Fruit fly (Drosophila melanogaster): ENCODE results near the gene Tssk.

Gene Tssk

DNA sequence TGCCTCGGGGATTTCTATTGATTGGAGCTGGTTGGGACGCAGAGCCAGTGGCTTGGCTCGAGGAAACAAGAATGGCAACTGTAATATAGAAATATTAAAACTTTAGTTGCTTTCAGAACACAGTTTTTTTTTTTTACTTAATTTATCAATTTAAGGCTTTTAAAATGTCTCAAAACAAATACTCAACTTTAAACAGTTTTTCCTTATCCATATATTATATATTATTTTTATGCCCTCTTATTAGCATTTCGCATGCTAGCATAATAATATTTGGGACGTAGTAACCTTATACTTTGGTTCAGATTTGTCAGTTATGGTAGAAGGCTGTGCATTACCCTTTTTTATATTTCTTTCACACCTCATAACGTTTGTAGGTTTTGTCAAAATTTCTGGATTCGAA lies at the start of gene Tssk:
Tssk (plus strand) TSS at position 301 of the 400 bp plus-strand sequence.
- TF ChIP-seq psq (optimal IDR thresholded peaks at IDR 0.05) (no peak), Dll (optimal IDR thresholded peaks at IDR 0.05) (no peak), pan (optimal IDR thresholded peaks at IDR 0.05) (no peak)

DNA sequence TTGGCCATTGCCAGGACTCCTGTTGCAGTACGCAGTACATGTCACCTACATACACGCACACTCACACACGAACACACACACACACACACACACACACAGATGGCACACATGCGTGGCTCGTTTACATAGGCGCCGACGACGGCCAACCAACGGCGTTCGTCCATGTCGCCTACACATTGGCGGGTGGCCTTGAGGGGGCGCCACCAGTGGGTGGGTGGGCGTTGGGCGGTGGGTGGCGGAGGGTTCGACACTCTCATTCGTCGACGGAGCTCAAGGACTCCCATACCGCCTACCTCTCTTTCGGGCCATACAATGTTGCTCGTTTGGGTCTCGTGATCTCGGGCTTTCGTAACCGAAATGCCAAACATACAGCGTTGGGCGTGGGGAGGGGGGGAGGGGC lies 49.7 kb upstream of the Tssk start:
- TF ChIP-seq usp (GFP tag; optimal IDR thresholded peaks at IDR 0.05) (no peak), psq (optimal IDR thresholded peaks at IDR 0.05) (no peak), CG8478 (optimal IDR thresholded peaks at IDR 0.05) (no peak), EcR (GFP tag; optimal IDR thresholded peaks at IDR 0.05) (no peak), pan (optimal IDR thresholded peaks at IDR 0.05) (no peak), Dll (optimal IDR thresholded peaks at IDR 0.05) (no peak)

DNA sequence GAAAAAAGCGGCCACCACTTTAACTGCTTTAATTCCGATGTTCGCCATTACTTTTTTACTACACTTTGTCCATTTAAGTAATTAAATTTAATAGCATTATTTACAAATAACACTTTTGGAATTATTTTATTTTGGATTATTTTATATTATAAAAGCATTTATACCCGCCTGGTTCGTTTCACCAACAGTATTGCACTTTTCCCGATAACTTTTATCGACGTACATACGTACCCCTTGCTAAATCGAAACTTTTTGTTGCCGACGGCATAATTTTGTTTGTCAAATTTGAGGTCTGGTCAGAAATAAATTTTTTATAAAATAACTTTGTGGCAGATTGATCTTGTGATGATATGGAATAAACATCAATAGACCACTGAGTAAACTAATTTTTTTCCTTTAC lies 38.9 kb upstream of the Tssk start, which contains the start of gene CG7691:
CG7691 (plus strand) TSS at position 301 of the 400 bp plus-strand sequence.
- no peak for TF ChIP-seq EcR (GFP tag; optimal IDR thresholded peaks at IDR 0.05)
- TF ChIP-seq CG8478 (optimal IDR thresholded peaks at IDR 0.05): no peak
- TF ChIP-seq psq (optimal IDR thresholded peaks at IDR 0.05): no peak
- no peak for TF ChIP-seq Dll (optimal IDR thresholded peaks at IDR 0.05)
- no peak for TF ChIP-seq usp (GFP tag; optimal IDR thresholded peaks at IDR 0.05)
- no peak for TF ChIP-seq pan (optimal IDR thresholded peaks at IDR 0.05)

DNA sequence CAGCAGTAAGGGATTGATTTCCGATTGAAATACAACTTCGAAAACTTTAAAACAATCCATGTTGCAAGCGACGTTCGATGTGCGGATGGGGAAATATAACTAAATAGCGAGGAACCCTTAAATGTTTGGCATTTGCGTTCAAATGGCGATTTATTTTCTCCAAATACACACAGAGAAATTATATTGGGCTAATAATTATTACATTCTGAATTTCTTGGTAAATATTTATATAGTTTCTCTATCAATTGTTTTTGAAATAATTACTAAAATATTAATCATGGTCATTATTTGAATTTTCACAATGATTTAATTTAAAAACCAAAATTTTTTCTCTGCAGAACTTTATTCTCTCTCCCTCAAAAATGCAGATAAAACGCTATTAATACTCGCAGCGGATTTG lies 33.4 kb upstream of the Tssk start, which contains the start of the genes CG43210 and hemo:
CG43210 (minus strand) TSS at position 101 of the 400 bp plus-strand sequence.
hemo (minus strand) TSS at position 101 of the 400 bp plus-strand sequence.
- TF ChIP-seq CG8478 (optimal IDR thresholded peaks at IDR 0.05) (no peak), psq (optimal IDR thresholded peaks at IDR 0.05) (no peak), Dll (optimal IDR thresholded peaks at IDR 0.05) (no peak), usp (GFP tag; optimal IDR thresholded peaks at IDR 0.05) (no peak), EcR (GFP tag; optimal IDR thresholded peaks at IDR 0.05) (no peak), pan (optimal IDR thresholded peaks at IDR 0.05) (no peak)

DNA sequence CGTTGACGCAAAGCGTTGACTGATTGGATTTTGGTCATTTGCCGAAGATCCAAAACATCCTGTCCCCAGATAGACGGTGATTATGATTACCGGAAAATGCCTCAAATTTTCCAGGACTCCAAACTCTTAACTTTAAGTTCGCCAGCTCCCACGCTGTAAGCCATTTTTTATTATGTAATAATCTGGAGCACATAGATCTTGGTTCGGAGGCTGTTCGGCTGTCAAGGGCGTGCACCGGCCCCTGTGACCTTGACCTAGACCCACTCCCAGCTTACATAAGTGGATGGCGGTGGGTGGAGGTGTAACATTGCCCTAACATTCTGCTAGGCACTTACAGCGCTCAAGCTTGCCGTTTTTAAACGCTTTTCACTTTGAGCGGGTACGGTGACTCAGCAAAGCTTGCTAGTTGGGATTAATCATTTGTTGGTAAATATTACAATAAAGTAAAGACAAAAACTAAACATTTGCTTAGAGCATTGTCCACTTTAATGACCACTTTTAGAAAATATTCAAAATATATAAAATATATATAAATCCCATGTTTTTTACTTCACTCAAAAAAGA lies 26.2 kb upstream of the Tssk start:
- TF ChIP-seq usp (GFP tag; optimal IDR thresholded peaks at IDR 0.05): no peak
- TF ChIP-seq Dll (optimal IDR thresholded peaks at IDR 0.05): no peak
- no peak for TF ChIP-seq pan (optimal IDR thresholded peaks at IDR 0.05)

DNA sequence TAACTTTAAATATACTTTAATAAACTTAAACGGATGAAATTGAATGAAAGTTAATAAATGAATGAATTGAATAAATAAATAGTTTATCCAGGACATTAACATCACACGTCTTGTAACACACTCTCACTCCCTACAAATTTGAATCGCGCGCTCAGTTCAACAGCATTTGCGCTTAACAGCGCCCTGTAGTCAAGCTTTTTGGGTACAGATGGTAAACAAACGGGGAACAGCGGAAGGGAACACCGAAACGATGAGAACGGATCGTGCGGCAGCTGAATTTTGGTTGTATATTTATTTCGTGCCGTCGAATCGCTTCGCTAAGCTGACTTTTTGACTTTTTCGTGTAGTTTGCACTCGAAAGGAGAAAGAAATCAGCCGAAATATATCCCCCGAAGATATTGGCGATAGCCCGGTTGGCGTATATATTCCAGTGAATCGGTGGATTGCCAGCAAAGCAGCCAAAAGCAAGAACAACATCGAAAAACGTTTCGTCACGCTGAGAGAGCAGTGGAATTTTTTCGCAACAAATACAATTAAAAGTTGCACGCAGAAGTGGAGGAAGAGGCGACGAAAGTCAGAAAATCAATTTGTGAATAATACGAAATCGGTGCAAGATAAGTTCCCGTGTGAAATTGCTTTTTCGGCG lies 25.5 kb upstream of the Tssk start, which contains the start of the genes CG7694 and fray:
CG7694 (plus strand) TSS at position 247 of the 646 bp plus-strand sequence.
fray (plus strand) TSS at position 247 of the 646 bp plus-strand sequence.
- TF ChIP-seq pan (optimal IDR thresholded peaks at IDR 0.05) (no peak), psq (optimal IDR thresholded peaks at IDR 0.05) (no peak), usp (GFP tag; optimal IDR thresholded peaks at IDR 0.05) (no peak), Dll (optimal IDR thresholded peaks at IDR 0.05) (no peak), CG8478 (optimal IDR thresholded peaks at IDR 0.05) (no peak), EcR (GFP tag; optimal IDR thresholded peaks at IDR 0.05) (no peak)

DNA sequence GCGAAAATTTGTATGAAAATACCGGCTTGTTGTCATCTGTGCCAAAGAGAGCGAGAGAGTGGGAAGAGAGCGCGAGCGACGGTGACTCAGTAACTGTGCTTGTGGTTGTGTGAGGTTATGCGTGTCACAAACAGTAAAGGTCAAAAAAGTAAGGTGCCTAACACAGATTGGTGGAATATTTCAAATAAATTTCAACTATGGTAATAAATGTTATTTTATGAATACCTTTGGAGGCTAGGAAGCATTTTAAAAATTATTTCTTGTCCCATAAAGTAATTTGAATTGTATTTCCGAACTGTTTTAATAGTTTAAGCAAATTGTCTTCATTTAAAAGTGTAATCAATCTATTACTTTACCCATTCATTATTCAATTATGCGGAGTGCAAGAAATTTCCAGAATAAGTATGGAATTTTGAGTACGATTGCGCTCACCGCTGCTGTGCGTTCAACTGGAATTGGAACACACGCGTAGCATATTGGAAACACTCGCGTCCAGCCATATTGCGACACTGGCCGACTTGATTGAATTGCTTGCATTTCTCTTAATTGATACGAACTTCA lies 24.7 kb upstream of the Tssk start:
- TF ChIP-seq psq (optimal IDR thresholded peaks at IDR 0.05): no peak
- TF ChIP-seq usp (GFP tag; optimal IDR thresholded peaks at IDR 0.05): no peak
- no peak for TF ChIP-seq Dll (optimal IDR thresholded peaks at IDR 0.05)
- TF ChIP-seq CG8478 (optimal IDR thresholded peaks at IDR 0.05): no peak
- no peak for TF ChIP-seq pan (optimal IDR thresholded peaks at IDR 0.05)
- no peak for TF ChIP-seq EcR (GFP tag; optimal IDR thresholded peaks at IDR 0.05)

DNA sequence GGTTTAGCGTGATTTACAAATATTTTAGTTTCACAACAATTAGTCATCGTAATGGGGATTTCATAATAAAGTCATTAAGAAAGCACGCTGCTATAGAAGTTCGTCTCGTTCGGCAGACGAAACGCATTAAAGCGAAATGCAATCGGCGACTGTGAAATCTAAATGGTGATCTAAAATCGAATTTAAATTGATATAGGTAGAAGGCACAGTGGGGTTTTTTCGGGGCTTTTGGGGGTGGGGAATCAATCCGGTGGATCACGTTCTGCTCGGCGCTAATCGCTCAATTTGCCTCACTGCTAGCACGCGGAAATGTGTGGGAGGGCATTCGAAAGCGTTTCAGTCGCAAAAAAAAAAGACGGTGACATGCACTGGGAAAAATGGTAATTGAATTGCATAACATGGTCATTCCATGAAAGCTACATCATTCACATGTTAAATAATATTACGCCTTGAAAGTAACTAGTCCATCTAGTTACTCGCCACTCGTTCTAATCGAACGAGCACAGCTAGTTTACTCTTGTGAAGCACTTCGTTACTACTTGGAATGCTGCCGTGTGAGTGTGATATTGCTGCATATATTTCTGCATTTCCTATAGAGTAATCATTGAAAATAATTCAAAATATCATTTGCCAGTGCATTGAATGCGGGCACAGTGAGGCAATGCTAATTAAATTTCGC lies 20.6 kb upstream of the Tssk start:
- TF ChIP-seq pan (optimal IDR thresholded peaks at IDR 0.05) (no peak), Dll (optimal IDR thresholded peaks at IDR 0.05) (no peak)

DNA sequence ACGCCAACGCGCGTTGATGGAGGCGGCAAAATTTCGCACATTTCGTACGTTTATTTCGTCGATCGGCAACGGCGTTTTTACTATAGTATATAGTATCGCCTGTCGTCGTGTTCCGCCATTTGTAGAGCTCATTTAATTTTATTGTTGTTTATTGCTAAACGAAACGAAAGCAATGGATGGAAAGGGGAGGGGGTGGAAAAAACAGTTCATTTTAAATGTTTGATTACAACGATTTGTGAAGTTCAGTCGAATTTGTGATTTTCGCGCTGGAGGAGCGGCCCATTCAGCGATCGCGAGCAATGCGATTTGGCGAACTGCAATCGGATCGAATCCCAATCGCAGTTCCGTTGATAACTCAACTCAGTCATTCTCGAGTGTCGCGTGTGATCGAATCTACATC lies 17.5 kb upstream of the Tssk start:
- no peak for TF ChIP-seq CG8478 (optimal IDR thresholded peaks at IDR 0.05)
- TF ChIP-seq EcR (GFP tag; optimal IDR thresholded peaks at IDR 0.05): no peak
- TF ChIP-seq usp (GFP tag; optimal IDR thresholded peaks at IDR 0.05): no peak
- TF ChIP-seq pan (optimal IDR thresholded peaks at IDR 0.05): no peak
- TF ChIP-seq psq (optimal IDR thresholded peaks at IDR 0.05): no peak
- no peak for TF ChIP-seq Dll (optimal IDR thresholded peaks at IDR 0.05)

DNA sequence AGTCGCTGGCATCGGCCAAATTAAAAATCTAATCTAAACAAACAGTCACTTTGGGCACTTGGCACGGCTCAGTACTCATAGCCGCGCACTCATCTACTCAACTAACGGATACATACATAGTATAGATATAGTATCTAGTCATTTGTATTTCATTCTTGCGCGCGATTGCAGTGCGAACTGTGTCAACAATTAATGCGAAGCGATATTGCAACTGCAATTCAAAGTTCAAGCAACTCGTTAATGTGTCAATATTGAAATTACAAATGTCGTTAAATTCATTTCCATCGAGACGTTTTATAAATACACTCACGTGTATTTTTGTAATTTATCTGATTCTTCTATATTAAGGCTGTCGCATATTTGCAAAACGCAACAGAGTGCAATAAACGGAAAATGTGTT lies 16.3 kb upstream of the Tssk start:
- no peak for TF ChIP-seq psq (optimal IDR thresholded peaks at IDR 0.05)

DNA sequence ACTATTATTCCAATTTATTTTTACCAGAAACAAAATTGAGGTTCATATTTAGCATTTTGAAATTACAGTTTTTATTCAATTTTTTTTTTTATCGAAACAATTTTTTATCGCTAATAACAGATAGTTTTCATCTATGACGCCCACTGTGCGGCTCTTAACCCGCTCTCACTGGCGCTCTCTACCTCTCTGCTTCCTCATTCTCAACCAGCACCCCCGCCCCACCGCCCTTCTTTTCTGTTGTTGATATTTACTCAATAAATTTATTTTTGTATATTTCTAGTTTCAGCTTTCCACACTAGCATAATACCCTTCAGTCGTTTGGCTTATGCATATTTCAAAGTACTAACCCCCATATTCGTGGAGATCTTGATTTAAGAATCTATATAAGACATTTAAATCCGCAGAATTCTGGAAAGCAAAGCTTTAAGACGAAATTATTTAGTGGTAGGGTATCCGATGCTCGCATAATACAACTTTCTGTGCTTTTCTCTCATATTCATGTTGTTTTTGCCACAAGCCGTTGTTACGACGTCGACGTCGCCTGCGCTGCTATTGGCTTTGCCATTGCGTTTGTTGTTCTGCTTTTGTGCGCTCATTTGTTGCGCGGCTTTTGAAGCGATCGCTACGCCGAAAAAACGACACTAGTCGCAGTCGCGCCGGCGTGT lies 14.5 kb upstream of the Tssk start:
- no peak for TF ChIP-seq psq (optimal IDR thresholded peaks at IDR 0.05)
- TF ChIP-seq Dll (optimal IDR thresholded peaks at IDR 0.05): no peak
- no peak for TF ChIP-seq pan (optimal IDR thresholded peaks at IDR 0.05)
- no peak for TF ChIP-seq EcR (GFP tag; optimal IDR thresholded peaks at IDR 0.05)
- no peak for TF ChIP-seq CG8478 (optimal IDR thresholded peaks at IDR 0.05)
- TF ChIP-seq usp (GFP tag; optimal IDR thresholded peaks at IDR 0.05): no peak

DNA sequence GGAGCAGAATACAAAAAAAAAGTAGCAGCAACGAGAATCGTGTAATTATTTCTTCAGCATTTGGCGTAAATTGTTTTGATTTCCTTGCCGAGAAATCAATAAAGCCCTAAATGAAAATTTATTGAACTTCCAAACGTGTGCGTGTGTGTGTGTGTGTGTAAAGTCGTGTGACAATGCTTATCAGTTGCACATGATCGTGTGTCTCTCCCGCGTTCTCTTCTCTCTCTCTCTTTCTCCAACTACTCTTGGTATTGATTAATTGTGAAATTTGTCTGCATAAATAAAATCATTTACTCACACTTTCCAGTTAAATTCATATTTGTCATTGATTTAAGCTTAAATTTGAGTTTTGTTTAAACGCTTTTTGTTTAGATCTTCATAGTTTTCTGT lies 13.9 kb upstream of the Tssk start:
- TF ChIP-seq pan (optimal IDR thresholded peaks at IDR 0.05) (no peak), EcR (GFP tag; optimal IDR thresholded peaks at IDR 0.05) (peak in 1 of 2 experiments; percentile 17), usp (GFP tag; optimal IDR thresholded peaks at IDR 0.05) (no peak), Dll (optimal IDR thresholded peaks at IDR 0.05) (no peak), psq (optimal IDR thresholded peaks at IDR 0.05) (no peak), CG8478 (optimal IDR thresholded peaks at IDR 0.05) (no peak)

Data from whole organism.